Fruit fly (Drosophila melanogaster) whole organism: ENCODE data around the gene Osi3.

ENCODE experiments used
- CG8478 ChIP-seq: fragments of >200 bp; optimal IDR thresholded peaks from 2 replicates; lab custom pipeline; 2018; ENCODE audit warnings: inconsistent platforms
- Dll ChIP-seq: fragments of >200 bp; optimal IDR thresholded peaks from 2 replicates; lab custom pipeline; 2017
- psq ChIP-seq: fragments of >200 bp; optimal IDR thresholded peaks from 2 replicates; lab custom pipeline; 2017

- TF ChIP-seq Dll (lab: Kevin White, UChicago), result no peak
- TF ChIP-seq psq (lab: Kevin White, UChicago), result no peak
- no peak for TF ChIP-seq CG8478 (lab: Kevin White, UChicago)
Observed at dm6 chr3R:6226156-6226555, 10.5 kb downstream of the Osi3 start.
